Worm (Caenorhabditis elegans): ENCODE data around the gene epic-3.
A peak's percentile ranks its signal among the peaks of the same experiment; 100 is the strongest.

The epic-3 gene

DNA sequence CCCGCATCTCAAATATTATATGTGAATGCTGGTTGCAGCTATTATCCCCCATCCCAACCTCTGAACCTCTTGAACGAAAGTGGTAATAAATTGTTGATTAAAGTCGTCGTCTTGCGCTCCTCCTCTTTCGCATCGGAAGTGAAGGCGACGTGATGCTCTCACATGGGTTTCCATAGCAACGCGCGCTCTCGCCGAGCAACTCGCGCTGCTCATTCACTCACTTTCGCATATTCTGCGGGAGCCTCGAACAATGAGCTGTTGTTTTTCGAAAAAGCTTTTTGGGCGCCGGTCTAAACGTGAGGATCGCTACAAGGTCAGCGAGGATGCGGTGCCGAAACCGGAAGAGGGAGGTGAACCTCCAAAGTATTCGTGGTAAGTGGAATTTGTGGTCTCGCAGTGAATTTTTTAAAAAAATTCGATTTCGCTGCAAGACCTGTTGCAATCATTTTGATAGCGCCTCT, 13.1 kb downstream of the epic-3 start, which contains the start of gene rpi-2 (continued):
- TF ChIP-seq Y5F2A.4 (GFP tag; optimal IDR thresholded peaks at IDR 0.05) = peak; percentile 53
- peak; percentile 86 for TF ChIP-seq snpc-1.2 (GFP tag; IDR thresholded peaks at IDR 0.05)
- no peak for TF ChIP-seq fos-1 (tag; optimal IDR thresholded peaks at IDR 0.05)
- TF ChIP-seq pqm-1 (tag; optimal IDR thresholded peaks at IDR 0.05) = no peak
- TF ChIP-seq vab-7 (GFP tag; IDR thresholded peaks at IDR 0.05) = 0 out of 2 replicates have a peak, but pooled peaks have one; percentile 23
- no peak for TF ChIP-seq hlh-30 (tag; optimal IDR thresholded peaks at IDR 0.05; ENCODE audit: insufficient read depth)
- TF ChIP-seq pha-4 (GFP tag; IDR thresholded peaks at IDR 0.05) = peak; percentile 89
- no peak for TF ChIP-seq pha-4 (tag; optimal IDR thresholded peaks at IDR 0.05)
- TF ChIP-seq fkh-10 (GFP tag; optimal IDR thresholded peaks at IDR 0.05) = no peak
- peak; percentile 70 for TF ChIP-seq lim-7 (GFP tag; IDR thresholded peaks at IDR 0.05)
- TF ChIP-seq madf-5 (GFP tag; IDR thresholded peaks at IDR 0.05) = peak in 1 of 2 experiments; percentile 80; a peak in 1 of 4 replicates
- peak; percentile 57 for TF ChIP-seq ctbp-1 (GFP tag; IDR thresholded peaks at IDR 0.05)
- peak; percentile 88 for TF ChIP-seq lin-38 (GFP tag; IDR thresholded peaks at IDR 0.05)
- peak; percentile 63; the same call in 1 of the 2 replicates for TF ChIP-seq lin-1 (GFP tag; IDR thresholded peaks at IDR 0.05)
- peak; percentile 82 for TF ChIP-seq Y48G9A.11 (GFP tag; IDR thresholded peaks at IDR 0.05)
- peak; percentile 94 for TF ChIP-seq arid-1 (GFP tag; conservative IDR thresholded peaks at IDR 0.05)
- peak; percentile 71; the same call in 1 of the 2 replicates for TF ChIP-seq D1046.2 (GFP tag; IDR thresholded peaks at IDR 0.05)
- TF ChIP-seq nhr-102 (tag; optimal IDR thresholded peaks at IDR 0.05) = peak; percentile 22
- TF ChIP-seq dmd-8 (GFP tag; IDR thresholded peaks at IDR 0.05) = peak; percentile 74; the same call in 1 of the 2 replicates
- TF ChIP-seq rbr-2 (tag; optimal IDR thresholded peaks at IDR 0.05) = peak; percentile 47
- no peak for TF ChIP-seq saeg-2 (GFP tag; IDR thresholded peaks at IDR 0.05)
- peak; percentile 4 for TF ChIP-seq nhr-11 (tag; optimal IDR thresholded peaks at IDR 0.05)
- TF ChIP-seq mep-1 (tag; optimal IDR thresholded peaks at IDR 0.05) = peak; percentile 13
- no peak for TF ChIP-seq ceh-20 (GFP tag; IDR thresholded peaks at IDR 0.05)
- no peak for TF ChIP-seq R02D3.7 (tag; optimal IDR thresholded peaks at IDR 0.05)
- no peak for TF ChIP-seq lsy-2 (tag; optimal IDR thresholded peaks at IDR 0.05)
- TF ChIP-seq ztf-11 (tag; optimal IDR thresholded peaks at IDR 0.05) = no peak
- TF ChIP-seq zip-2 (tag; optimal IDR thresholded peaks at IDR 0.05) = no peak
- no peak for TF ChIP-seq zag-1 (tag; optimal IDR thresholded peaks at IDR 0.05)
- TF ChIP-seq hlh-11 (tag; optimal IDR thresholded peaks at IDR 0.05) = no peak
- no peak for TF ChIP-seq aha-1 (tag)

DNA sequence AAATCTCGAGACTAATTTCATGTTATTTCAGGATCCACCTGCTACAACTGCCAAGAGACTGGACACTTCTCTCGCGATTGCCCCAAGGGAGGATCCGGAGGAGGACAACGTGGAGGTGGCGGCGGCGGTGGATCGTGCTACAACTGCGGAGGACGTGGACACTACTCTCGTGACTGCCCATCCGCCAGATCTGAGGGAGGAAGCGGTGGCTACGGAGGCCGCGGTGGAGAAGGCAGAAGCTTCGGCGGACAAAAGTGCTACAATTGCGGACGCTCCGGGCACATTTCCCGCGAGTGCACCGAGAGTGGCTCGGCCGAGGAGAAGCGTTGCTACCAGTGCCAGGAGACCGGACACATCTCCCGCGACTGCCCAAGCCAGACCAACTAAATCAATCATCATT, 13.6 kb downstream of the epic-3 start:
- TF ChIP-seq set-16 (GFP tag; IDR thresholded peaks at IDR 0.05) = peak; percentile 96
- TF ChIP-seq hmg-1.1 (GFP tag; IDR thresholded peaks at IDR 0.05) = no peak
- no peak for TF ChIP-seq nhr-28 (tag; optimal IDR thresholded peaks at IDR 0.05)

DNA sequence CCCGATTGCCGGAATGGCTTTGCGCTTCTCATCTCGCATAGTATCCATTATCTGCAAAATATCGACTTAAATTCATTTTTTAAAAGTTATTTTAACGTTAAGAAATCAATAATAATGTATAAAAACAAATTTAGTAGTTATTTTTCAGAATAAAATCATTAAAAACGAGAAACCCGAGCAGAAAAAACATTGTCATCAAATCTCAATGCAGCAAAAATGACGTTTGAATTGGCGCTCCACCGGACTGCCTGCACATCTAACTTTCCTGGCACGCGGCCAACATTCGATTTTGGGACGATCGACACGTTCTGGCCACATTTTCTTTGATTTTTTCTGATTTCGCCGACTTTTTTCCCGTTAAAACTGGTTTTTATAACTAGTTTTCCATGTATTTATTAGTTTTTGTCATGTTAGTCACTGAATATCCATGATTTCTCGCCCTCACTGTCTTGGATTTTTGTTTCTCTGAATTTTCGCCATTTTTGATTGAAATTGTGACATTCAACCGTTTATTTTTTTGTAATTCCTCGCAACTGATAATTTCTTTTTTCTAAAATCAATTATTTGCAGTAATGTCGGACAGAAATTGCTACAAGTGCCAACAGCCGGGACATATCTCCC, 14.4 kb downstream of the epic-3 start, which contains the start of the genes pbs-1 and K08D12.3:
Gene pbs-1 (minus strand): TSS at position 51 of the 621 bp plus-strand sequence.
Gene K08D12.3 (plus strand): TSS at position 571 of the 621 bp plus-strand sequence.
- peak; percentile 52; the same call in 1 of the 2 replicates for TF ChIP-seq saeg-2 (GFP tag; IDR thresholded peaks at IDR 0.05)
- no peak for TF ChIP-seq F26F4.8 (GFP tag; conservative IDR thresholded peaks at IDR 0.05)
- no peak for TF ChIP-seq F37D6.2 (tag; optimal IDR thresholded peaks at IDR 0.05)
- TF ChIP-seq dve-1 (tag; optimal IDR thresholded peaks at IDR 0.05; ENCODE audit: insufficient read depth) = peak; percentile 88
- peak in 1 of 2 experiments; percentile 49 for TF ChIP-seq mdl-1 (tag; optimal IDR thresholded peaks at IDR 0.05)
- TF ChIP-seq snpc-1.2 (GFP tag; IDR thresholded peaks at IDR 0.05) = 0 out of 2 replicates have a peak, but pooled peaks have one; percentile 40
- peak; percentile 48 for TF ChIP-seq nhr-25 (tag; optimal IDR thresholded peaks at IDR 0.05; ENCODE audit: borderline replicate concordance, insufficient read depth)
- TF ChIP-seq hif-1 (tag; optimal IDR thresholded peaks at IDR 0.05) = peak in 1 of 2 experiments; percentile 75
- TF ChIP-seq zfp-2 (tag; optimal IDR thresholded peaks at IDR 0.05) = peak; percentile 93
- TF ChIP-seq mes-2 (tag; optimal IDR thresholded peaks at IDR 0.05; ENCODE audit: poor library complexity, severe bottlenecking) = peak; percentile 83
- 0 out of 2 replicates have a peak, but pooled peaks have one; percentile 17 for TF ChIP-seq arid-1 (GFP tag; conservative IDR thresholded peaks at IDR 0.05)
- peak; percentile 40 for TF ChIP-seq nhr-11 (tag; optimal IDR thresholded peaks at IDR 0.05)
- TF ChIP-seq daf-16 (GFP tag; optimal IDR thresholded peaks at IDR 0.05) = no peak
- TF ChIP-seq daf-16 (tag; optimal IDR thresholded peaks at IDR 0.05) = peak; percentile 25
- TF ChIP-seq aha-1 (tag) = peak; percentile 71
- TF ChIP-seq ZK546.5 (tag; optimal IDR thresholded peaks at IDR 0.05) = peak; percentile 57 to 92
- peak; percentile 62 for TF ChIP-seq nhr-6 (tag; optimal IDR thresholded peaks at IDR 0.05)
- no peak for TF ChIP-seq lin-39 (tag; optimal IDR thresholded peaks at IDR 0.05)
- no peak for TF ChIP-seq ceh-20 (GFP tag; IDR thresholded peaks at IDR 0.05)
- TF ChIP-seq hlh-11 (tag; optimal IDR thresholded peaks at IDR 0.05) = peak; percentile 79
- peak; percentile 81 for TF ChIP-seq lin-38 (GFP tag; IDR thresholded peaks at IDR 0.05)
- no peak for TF ChIP-seq fkh-10 (GFP tag; optimal IDR thresholded peaks at IDR 0.05)
